Worm (Caenorhabditis elegans): ENCODE data around the gene F10G2.10.

The F10G2.10 gene

ce11 chrV:7321915-7322314 is at the start of gene F10G2.10:
TSS of gene F10G2.10 (plus strand) at chrV:7322215.
- TF ChIP-seq med-1 (GFP tag; optimal IDR thresholded peaks at IDR 0.05; ENCODE audit: insufficient read depth) (no peak), ref-1 (GFP tag; conservative IDR thresholded peaks at IDR 0.05) (no peak), klf-2 (GFP tag; conservative IDR thresholded peaks at IDR 0.05) (no peak), ztf-23 (GFP tag; IDR thresholded peaks at IDR 0.05) (no peak), T22C8.4 (GFP tag; IDR thresholded peaks at IDR 0.05) (no peak), cog-1 (tag; optimal IDR thresholded peaks at IDR 0.05) (no peak), flt-1 (GFP tag; IDR thresholded peaks at IDR 0.05) (no peak), ztf-29 (GFP tag; IDR thresholded peaks at IDR 0.05) (no peak), tab-1 (GFP tag; IDR thresholded peaks at IDR 0.05) (no peak)

ce11 chrV:7274992-7275391 is 47.0 kb upstream of the F10G2.10 start, which contains the start of gene C13A2.10:
TSS of gene C13A2.10 (minus strand) at chrV:7275092.
- TF ChIP-seq tab-1 (GFP tag; IDR thresholded peaks at IDR 0.05) (no peak), ref-1 (GFP tag; conservative IDR thresholded peaks at IDR 0.05) (no peak), ztf-23 (GFP tag; IDR thresholded peaks at IDR 0.05) (no peak), med-1 (GFP tag; optimal IDR thresholded peaks at IDR 0.05; ENCODE audit: insufficient read depth) (no peak), ztf-29 (GFP tag; IDR thresholded peaks at IDR 0.05) (no peak), klf-2 (GFP tag; conservative IDR thresholded peaks at IDR 0.05) (no peak), T22C8.4 (GFP tag; IDR thresholded peaks at IDR 0.05) (no peak), cog-1 (tag; optimal IDR thresholded peaks at IDR 0.05) (no peak), flt-1 (GFP tag; IDR thresholded peaks at IDR 0.05) (no peak)

- TF ChIP-seq ztf-29 (GFP tag; IDR thresholded peaks at IDR 0.05) (no peak), flt-1 (GFP tag; IDR thresholded peaks at IDR 0.05) (no peak), med-1 (GFP tag; optimal IDR thresholded peaks at IDR 0.05; ENCODE audit: insufficient read depth) (no peak), klf-2 (GFP tag; conservative IDR thresholded peaks at IDR 0.05) (no peak), ref-1 (GFP tag; conservative IDR thresholded peaks at IDR 0.05) (no peak), cog-1 (tag; optimal IDR thresholded peaks at IDR 0.05) (no peak), T22C8.4 (GFP tag; IDR thresholded peaks at IDR 0.05) (no peak), tab-1 (GFP tag; IDR thresholded peaks at IDR 0.05) (no peak), ztf-23 (GFP tag; IDR thresholded peaks at IDR 0.05) (no peak)
Observed at ce11 chrV:7275491-7275890, 46.5 kb upstream of the F10G2.10 start, which contains the start of gene C13A2.5. TSS of gene C13A2.5 (plus strand) at chrV:7275791.

- no peak for TF ChIP-seq T22C8.4 (GFP tag; IDR thresholded peaks at IDR 0.05)
- no peak for TF ChIP-seq tab-1 (GFP tag; IDR thresholded peaks at IDR 0.05)
- TF ChIP-seq flt-1 (GFP tag; IDR thresholded peaks at IDR 0.05): no peak
- TF ChIP-seq cog-1 (tag; optimal IDR thresholded peaks at IDR 0.05): no peak
- no peak for TF ChIP-seq klf-2 (GFP tag; conservative IDR thresholded peaks at IDR 0.05)
Observed at ce11 chrV:7279090-7279489, 42.9 kb upstream of the F10G2.10 start, which contains the start of gene C13A2.4. TSS of gene C13A2.4 (plus strand) at chrV:7279390.

- no peak for TF ChIP-seq tab-1 (GFP tag; IDR thresholded peaks at IDR 0.05)
- TF ChIP-seq T22C8.4 (GFP tag; IDR thresholded peaks at IDR 0.05): no peak
- no peak for TF ChIP-seq ref-1 (GFP tag; conservative IDR thresholded peaks at IDR 0.05)
- no peak for TF ChIP-seq cog-1 (tag; optimal IDR thresholded peaks at IDR 0.05)
- no peak for TF ChIP-seq klf-2 (GFP tag; conservative IDR thresholded peaks at IDR 0.05)
- TF ChIP-seq ztf-29 (GFP tag; IDR thresholded peaks at IDR 0.05): no peak
- TF ChIP-seq flt-1 (GFP tag; IDR thresholded peaks at IDR 0.05): no peak
- TF ChIP-seq ztf-23 (GFP tag; IDR thresholded peaks at IDR 0.05): no peak
- no peak for TF ChIP-seq med-1 (GFP tag; optimal IDR thresholded peaks at IDR 0.05; ENCODE audit: insufficient read depth)
Observed at ce11 chrV:7282037-7282436, 40.0 kb upstream of the F10G2.10 start, which contains the start of gene C13A2.3. TSS of gene C13A2.3 (plus strand) at chrV:7282337.

ce11 chrV:7288699-7289098 is 33.3 kb upstream of the F10G2.10 start, which contains the start of gene C13A2.1:
TSS of gene C13A2.1 (plus strand) at chrV:7288999.
- TF ChIP-seq ztf-29 (GFP tag; IDR thresholded peaks at IDR 0.05): no peak
- no peak for TF ChIP-seq cog-1 (tag; optimal IDR thresholded peaks at IDR 0.05)
- TF ChIP-seq med-1 (GFP tag; optimal IDR thresholded peaks at IDR 0.05; ENCODE audit: insufficient read depth): no peak
- no peak for TF ChIP-seq T22C8.4 (GFP tag; IDR thresholded peaks at IDR 0.05)
- no peak for TF ChIP-seq flt-1 (GFP tag; IDR thresholded peaks at IDR 0.05)
- no peak for TF ChIP-seq ref-1 (GFP tag; conservative IDR thresholded peaks at IDR 0.05)
- TF ChIP-seq ztf-23 (GFP tag; IDR thresholded peaks at IDR 0.05): no peak
- no peak for TF ChIP-seq klf-2 (GFP tag; conservative IDR thresholded peaks at IDR 0.05)
- no peak for TF ChIP-seq tab-1 (GFP tag; IDR thresholded peaks at IDR 0.05)

- TF ChIP-seq ztf-23 (GFP tag; IDR thresholded peaks at IDR 0.05): no peak
- TF ChIP-seq cog-1 (tag; optimal IDR thresholded peaks at IDR 0.05): no peak
- TF ChIP-seq ref-1 (GFP tag; conservative IDR thresholded peaks at IDR 0.05): no peak
- no peak for TF ChIP-seq med-1 (GFP tag; optimal IDR thresholded peaks at IDR 0.05; ENCODE audit: insufficient read depth)
- TF ChIP-seq T22C8.4 (GFP tag; IDR thresholded peaks at IDR 0.05): no peak
- TF ChIP-seq ztf-29 (GFP tag; IDR thresholded peaks at IDR 0.05): no peak
- no peak for TF ChIP-seq tab-1 (GFP tag; IDR thresholded peaks at IDR 0.05)
- no peak for TF ChIP-seq flt-1 (GFP tag; IDR thresholded peaks at IDR 0.05)
- no peak for TF ChIP-seq klf-2 (GFP tag; conservative IDR thresholded peaks at IDR 0.05)
Observed at ce11 chrV:7295270-7295669, 26.7 kb upstream of the F10G2.10 start, which contains the start of gene F07G11.4. TSS of gene F07G11.4 (minus strand) at chrV:7295370.

- TF ChIP-seq ref-1 (GFP tag; conservative IDR thresholded peaks at IDR 0.05) (no peak), med-1 (GFP tag; optimal IDR thresholded peaks at IDR 0.05; ENCODE audit: insufficient read depth) (no peak), cog-1 (tag; optimal IDR thresholded peaks at IDR 0.05) (no peak), T22C8.4 (GFP tag; IDR thresholded peaks at IDR 0.05) (no peak), tab-1 (GFP tag; IDR thresholded peaks at IDR 0.05) (no peak), klf-2 (GFP tag; conservative IDR thresholded peaks at IDR 0.05) (no peak), ztf-29 (GFP tag; IDR thresholded peaks at IDR 0.05) (no peak), flt-1 (GFP tag; IDR thresholded peaks at IDR 0.05) (no peak)
Observed at ce11 chrV:7297263-7297662, 24.8 kb upstream of the F10G2.10 start, which contains the start of gene srj-32. TSS of gene srj-32 (minus strand) at chrV:7297363.

ce11 chrV:7298463-7298862 is 23.6 kb upstream of the F10G2.10 start, which contains the start of gene F07G11.3:
TSS of gene F07G11.3 (plus strand) at chrV:7298763.
- TF ChIP-seq ref-1 (GFP tag; conservative IDR thresholded peaks at IDR 0.05) (no peak), flt-1 (GFP tag; IDR thresholded peaks at IDR 0.05) (no peak), klf-2 (GFP tag; conservative IDR thresholded peaks at IDR 0.05) (no peak), T22C8.4 (GFP tag; IDR thresholded peaks at IDR 0.05) (no peak), cog-1 (tag; optimal IDR thresholded peaks at IDR 0.05) (no peak), tab-1 (GFP tag; IDR thresholded peaks at IDR 0.05) (no peak), ztf-23 (GFP tag; IDR thresholded peaks at IDR 0.05) (no peak), ztf-29 (GFP tag; IDR thresholded peaks at IDR 0.05) (no peak), med-1 (GFP tag; optimal IDR thresholded peaks at IDR 0.05; ENCODE audit: insufficient read depth) (no peak)

Data from whole organism, midembryonic.